Fruit fly (Drosophila melanogaster) whole organism, embryonic: ENCODE results near the gene frm.

Experiments used
- her ChIP-seq: fragments of 200-800 bp; sonication (Bioruptor generic); optimal IDR thresholded peaks from 2 replicates; lab custom pipeline; 2016; ENCODE audit warnings: missing biosample characterization, missing genetic modification characterization
- maf-S ChIP-seq: fragments of 200-800 bp; sonication (Bioruptor generic); optimal IDR thresholded peaks from 2 replicates; lab custom pipeline; 2016; ENCODE audit warnings: missing biosample characterization, missing genetic modification characterization

dm6 chr3L:5534253-5534652, 16.7 kb downstream of the frm start:
- no peak for TF ChIP-seq maf-S
- TF ChIP-seq her (GFP tag; lab: Kevin White, UChicago), result no peak
